Comparison of ENCODE assay signal across 1 fruit fly cellular context in the genomic region with DNA sequence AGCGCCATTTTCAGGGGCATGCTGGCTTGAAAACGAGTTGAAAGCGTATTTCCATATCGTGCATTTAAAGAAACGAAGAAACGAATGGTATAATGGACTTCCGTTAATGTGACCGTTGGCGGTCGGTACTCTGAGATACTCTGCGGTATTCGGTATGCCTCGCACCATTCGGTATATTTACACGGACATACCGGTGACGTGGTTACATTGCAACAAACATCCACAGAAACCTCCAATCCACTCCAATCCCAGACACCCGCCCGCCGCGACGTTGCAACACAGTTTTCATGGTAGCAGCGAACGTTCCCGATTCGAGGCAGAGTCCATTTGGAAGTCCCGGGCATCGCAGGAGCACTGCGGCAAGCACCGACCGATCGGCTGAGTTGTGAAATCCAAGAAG.
A peak's percentile ranks its signal among the peaks of the same experiment; 100 is the strongest.
TF ChIP-seq lines count a peak whose summit lies in the region.

A gene (plus strand): TSS at position 170 of the 400 bp plus-strand sequence.

TF ChIP-seq in whole organism, embryonic, 481 proteins besides CTCF, POLR2A, EP300 and RAD21 (continued from another document and continues in another):
- TF ChIP-seq CG8478 (optimal IDR thresholded peaks at IDR 0.05; lab: Kevin White, UChicago) (no peak), da (GFP tag; optimal IDR thresholded peaks at IDR 0.05; lab: Kevin White, UChicago) (no peak), CG10431 (GFP tag; optimal IDR thresholded peaks at IDR 0.05; lab: Kevin White, UChicago) (no peak), Nf-YC (tag; optimal IDR thresholded peaks at IDR 0.05; lab: Kevin White, UChicago) (no peak), Sin3A (optimal IDR thresholded peaks at IDR 0.05; lab: Kevin White, UChicago) (peak; percentile 36), bbx (GFP tag; IDR thresholded peaks at IDR 0.05; lab: Robert Waterston, UW; ENCODE audit: partially characterized antibody) (no peak), CG7556 (GFP tag; optimal IDR thresholded peaks at IDR 0.05; lab: Kevin White, UChicago) (no peak), ems (GFP tag; optimal IDR thresholded peaks at IDR 0.05; lab: Kevin White, UChicago) (no peak), E2f2 (GFP tag; IDR thresholded peaks at IDR 0.05; lab: Robert Waterston, UW) (peak; percentile 47), Lim3 (GFP tag; IDR thresholded peaks at IDR 0.05; lab: Robert Waterston, UW) (no peak), fd64A (GFP tag; optimal IDR thresholded peaks at IDR 0.05; lab: Kevin White, UChicago) (no peak), CG11695 (GFP tag; IDR thresholded peaks at IDR 0.05; lab: Robert Waterston, UW) (no peak), CG4820 (GFP tag; optimal IDR thresholded peaks at IDR 0.05; lab: Kevin White, UChicago) (no peak), CG10462 (GFP tag; optimal IDR thresholded peaks at IDR 0.05; lab: Kevin White, UChicago) (no peak), CG11560 (tag; IDR thresholded peaks at IDR 0.05; lab: Robert Waterston, UW) (no peak), Myb (GFP tag; optimal IDR thresholded peaks at IDR 0.05; lab: Kevin White, UChicago) (peak; percentile 17), Lhr (GFP tag; optimal IDR thresholded peaks at IDR 0.05; lab: Kevin White, UChicago) (no peak), CG3838 (GFP tag; optimal IDR thresholded peaks at IDR 0.05; lab: Kevin White, UChicago) (no peak), MTF-1 (GFP tag; optimal IDR thresholded peaks at IDR 0.05; lab: Kevin White, UChicago; ENCODE audit: borderline replicate concordance) (no peak), CG7271 (tag; optimal IDR thresholded peaks at IDR 0.05; lab: Kevin White, UChicago) (no peak), CG9876 (GFP tag; optimal IDR thresholded peaks at IDR 0.05; lab: Kevin White, UChicago) (no peak), vvl (GFP tag; IDR thresholded peaks at IDR 0.05; lab: Robert Waterston, UW) (no peak), Abd-B (GFP tag; optimal IDR thresholded peaks at IDR 0.05; lab: Kevin White, UChicago) (no peak), CG4707 (GFP tag; optimal IDR thresholded peaks at IDR 0.05; lab: Kevin White, UChicago) (no peak), CG14441 (GFP tag; IDR thresholded peaks at IDR 0.05; lab: Robert Waterston, UW) (no peak), CG7745 (tag; optimal IDR thresholded peaks at IDR 0.05; lab: Kevin White, UChicago) (no peak), kay (GFP tag; optimal IDR thresholded peaks at IDR 0.05; lab: Kevin White, UChicago) (no peak), gfzf (GFP tag; optimal IDR thresholded peaks at IDR 0.05; lab: Kevin White, UChicago) (peak; percentile 74), Fer2 (tag; optimal IDR thresholded peaks at IDR 0.05; lab: Kevin White, UChicago) (no peak), Meics (GFP tag; optimal IDR thresholded peaks at IDR 0.05; lab: Kevin White, UChicago) (peak; percentile 6), Rx (GFP tag; IDR thresholded peaks at IDR 0.05; lab: Robert Waterston, UW) (no peak), grn (GFP tag; optimal IDR thresholded peaks at IDR 0.05; lab: Kevin White, UChicago) (no peak), emc (GFP tag; optimal IDR thresholded peaks at IDR 0.05; lab: Kevin White, UChicago) (no peak), CG15073 (GFP tag; optimal IDR thresholded peaks at IDR 0.05; lab: Kevin White, UChicago) (no peak), nom (GFP tag; optimal IDR thresholded peaks at IDR 0.05; lab: Kevin White, UChicago) (peak; percentile 1), nerfin-1 (tag; optimal IDR thresholded peaks at IDR 0.05; lab: Kevin White, UChicago) (peak; percentile 4), Side (GFP tag; optimal IDR thresholded peaks at IDR 0.05; lab: Kevin White, UChicago) (no peak), CG30020 (tag; optimal IDR thresholded peaks at IDR 0.05; lab: Kevin White, UChicago) (peak; percentile 21), CG6689 (GFP tag; IDR thresholded peaks at IDR 0.05; lab: Robert Waterston, UW) (no peak), z (GFP tag; IDR thresholded peaks at IDR 0.05; lab: Robert Waterston, UW) (no peak), Dll (GFP tag; IDR thresholded peaks at IDR 0.05; lab: Robert Waterston, UW; ENCODE audit: partially characterized antibody) (0 out of 4 replicates have a peak, but pooled peaks have one; percentile 30), Sry-δ (GFP tag; optimal IDR thresholded peaks at IDR 0.05; lab: Kevin White, UChicago) (peak; percentile 17), CG15514 (GFP tag; optimal IDR thresholded peaks at IDR 0.05; lab: Kevin White, UChicago) (peak; percentile 43), CG4360 (GFP tag; IDR thresholded peaks at IDR 0.05; lab: Robert Waterston, UW) (peak; percentile 17; the same call in 1 of the 2 replicates), Doc3 (GFP tag; IDR thresholded peaks at IDR 0.05; lab: Robert Waterston, UW; ENCODE audit: partially characterized antibody) (no peak), CG1602 (GFP tag; optimal IDR thresholded peaks at IDR 0.05; lab: Kevin White, UChicago) (no peak), CG4730 (GFP tag; IDR thresholded peaks at IDR 0.05; lab: Robert Waterston, UW) (no peak), CG2875 (GFP tag; optimal IDR thresholded peaks at IDR 0.05; lab: Kevin White, UChicago) (no peak), CG12942 (GFP tag; optimal IDR thresholded peaks at IDR 0.05; lab: Kevin White, UChicago) (no peak), Gug (GFP tag; IDR thresholded peaks at IDR 0.05; lab: Robert Waterston, UW) (no peak), pb (GFP tag; optimal IDR thresholded peaks at IDR 0.05; lab: Kevin White, UChicago) (no peak), CG2199 (GFP tag; IDR thresholded peaks at IDR 0.05; lab: Robert Waterston, UW) (no peak), Drgx (GFP tag; IDR thresholded peaks at IDR 0.05; lab: Robert Waterston, UW) (no peak), CG15696 (tag; optimal IDR thresholded peaks at IDR 0.05; lab: Kevin White, UChicago) (no peak), CG7786 (GFP tag; optimal IDR thresholded peaks at IDR 0.05; lab: Kevin White, UChicago) (no peak), Hmr (GFP tag; optimal IDR thresholded peaks at IDR 0.05; lab: Kevin White, UChicago) (no peak), CG2116 (GFP tag; optimal IDR thresholded peaks at IDR 0.05; lab: Kevin White, UChicago) (peak; percentile 37), MBD-R2 (GFP tag; IDR thresholded peaks at IDR 0.05; lab: Robert Waterston, UW) (peak; percentile 77), CG17385 (GFP tag; optimal IDR thresholded peaks at IDR 0.05; lab: Kevin White, UChicago) (no peak), Ssrp (tag; optimal IDR thresholded peaks at IDR 0.05; lab: Kevin White, UChicago) (no peak), Xbp1 (GFP tag; optimal IDR thresholded peaks at IDR 0.05; lab: Kevin White, UChicago) (peak; percentile 66), mirr (GFP tag; optimal IDR thresholded peaks at IDR 0.05; lab: Kevin White, UChicago) (no peak), kah (GFP tag; optimal IDR thresholded peaks at IDR 0.05; lab: Kevin White, UChicago) (no peak), CG9215 (GFP tag; IDR thresholded peaks at IDR 0.05; lab: Robert Waterston, UW) (no peak), corto (GFP tag; optimal IDR thresholded peaks at IDR 0.05; lab: Kevin White, UChicago) (no peak), CG17359 (tag; optimal IDR thresholded peaks at IDR 0.05; lab: Kevin White, UChicago) (no peak), HLHmδ (GFP tag; optimal IDR thresholded peaks at IDR 0.05; lab: Kevin White, UChicago) (peak; percentile 29), Usf (GFP tag; optimal IDR thresholded peaks at IDR 0.05; lab: Kevin White, UChicago) (no peak), trh (GFP tag; optimal IDR thresholded peaks at IDR 0.05; lab: Kevin White, UChicago) (no peak), Antp (GFP tag; optimal IDR thresholded peaks at IDR 0.05; lab: Kevin White, UChicago) (no peak), CG6813 (GFP tag; optimal IDR thresholded peaks at IDR 0.05; lab: Kevin White, UChicago) (peak; percentile 30), grau (tag; optimal IDR thresholded peaks at IDR 0.05; lab: Kevin White, UChicago) (no peak), CG15011 (GFP tag; optimal IDR thresholded peaks at IDR 0.05; lab: Kevin White, UChicago) (no peak), CG11723 (GFP tag; optimal IDR thresholded peaks at IDR 0.05; lab: Kevin White, UChicago) (no peak), CG2712 (tag; optimal IDR thresholded peaks at IDR 0.05; lab: Kevin White, UChicago) (no peak), unpg (GFP tag; optimal IDR thresholded peaks at IDR 0.05; lab: Kevin White, UChicago) (peak; percentile 15), HLH54F (GFP tag; optimal IDR thresholded peaks at IDR 0.05; lab: Kevin White, UChicago) (no peak), CG4404 (GFP tag; IDR thresholded peaks at IDR 0.05; lab: Robert Waterston, UW) (no peak), insv (GFP tag; optimal IDR thresholded peaks at IDR 0.05; lab: Kevin White, UChicago) (no peak), chm (GFP tag; IDR thresholded peaks at IDR 0.05; lab: Robert Waterston, UW) (peak; percentile 30; the same call in 1 of the 2 replicates), CG31224 (GFP tag; IDR thresholded peaks at IDR 0.05; lab: Robert Waterston, UW) (no peak), h (optimal IDR thresholded peaks at IDR 0.05; lab: Kevin White, UChicago) (no peak), CG17361 (GFP tag; IDR thresholded peaks at IDR 0.05; lab: Robert Waterston, UW) (0 out of 3 replicates have a peak, but pooled peaks have one; percentile 20), phol (tag; optimal IDR thresholded peaks at IDR 0.05; lab: Kevin White, UChicago) (peak; percentile 31), CG14710 (tag; optimal IDR thresholded peaks at IDR 0.05; lab: Kevin White, UChicago) (peak; percentile 40), CG13624 (GFP tag; optimal IDR thresholded peaks at IDR 0.05; lab: Kevin White, UChicago) (no peak), luna (GFP tag; optimal IDR thresholded peaks at IDR 0.05; lab: Kevin White, UChicago) (no peak), CG10654 (GFP tag; optimal IDR thresholded peaks at IDR 0.05; lab: Kevin White, UChicago) (no peak), repo (GFP tag; optimal IDR thresholded peaks at IDR 0.05; lab: Kevin White, UChicago) (no peak), CG7372 (GFP tag; IDR thresholded peaks at IDR 0.05; lab: Robert Waterston, UW) (no peak), CG10267 (tag; optimal IDR thresholded peaks at IDR 0.05; lab: Kevin White, UChicago) (peak; percentile 27), vnd (GFP tag; IDR thresholded peaks at IDR 0.05; lab: Robert Waterston, UW; ENCODE audit: partially characterized antibody) (no peak), CG1024 (GFP tag; IDR thresholded peaks at IDR 0.05; lab: Robert Waterston, UW) (no peak), so (GFP tag; IDR thresholded peaks at IDR 0.05; lab: Robert Waterston, UW) (no peak), fd96Cb (tag; optimal IDR thresholded peaks at IDR 0.05; lab: Kevin White, UChicago) (no peak), CG13894 (tag; optimal IDR thresholded peaks at IDR 0.05; lab: Kevin White, UChicago) (no peak), CG9932 (GFP tag; IDR thresholded peaks at IDR 0.05; lab: Robert Waterston, UW) (no peak), CG18476 (GFP tag; optimal IDR thresholded peaks at IDR 0.05; lab: Kevin White, UChicago) (no peak), CG15479 (GFP tag; optimal IDR thresholded peaks at IDR 0.05; lab: Kevin White, UChicago) (no peak), cato (GFP tag; optimal IDR thresholded peaks at IDR 0.05; lab: Kevin White, UChicago; ENCODE audit: borderline replicate concordance) (no peak), Bgb (GFP tag; IDR thresholded peaks at IDR 0.05; lab: Robert Waterston, UW; ENCODE audit: partially characterized antibody) (no peak), sim (GFP tag; IDR thresholded peaks at IDR 0.05; lab: Robert Waterston, UW) (no peak), YL-1 (GFP tag; optimal IDR thresholded peaks at IDR 0.05; lab: Kevin White, UChicago) (peak; percentile 51), sens (GFP tag; lab: Kevin White, UChicago) (no peak), ash1 (GFP tag; optimal IDR thresholded peaks at IDR 0.05; lab: Kevin White, UChicago) (no peak), CG3065 (GFP tag; optimal IDR thresholded peaks at IDR 0.05; lab: Kevin White, UChicago) (no peak), cad (GFP tag; optimal IDR thresholded peaks at IDR 0.05; lab: Kevin White, UChicago) (no peak), dan (GFP tag; IDR thresholded peaks at IDR 0.05; lab: Robert Waterston, UW) (no peak), Six4 (GFP tag; optimal IDR thresholded peaks at IDR 0.05; lab: Kevin White, UChicago) (no peak), Ets65A (GFP tag; lab: Kevin White, UChicago) (peak; percentile 74), CG18599 (GFP tag; optimal IDR thresholded peaks at IDR 0.05; lab: Kevin White, UChicago) (no peak), CG14667 (GFP tag; IDR thresholded peaks at IDR 0.05; lab: Robert Waterston, UW) (no peak), Jarid2 (GFP tag; optimal IDR thresholded peaks at IDR 0.05; lab: Kevin White, UChicago) (no peak), BEAF-32 (GFP tag; optimal IDR thresholded peaks at IDR 0.05; lab: Kevin White, UChicago) (peak; percentile 31), Aef1 (GFP tag; IDR thresholded peaks at IDR 0.05; lab: Robert Waterston, UW) (no peak), CG4617 (GFP tag; optimal IDR thresholded peaks at IDR 0.05; lab: Kevin White, UChicago; ENCODE audit: borderline replicate concordance) (peak; percentile 51), wdn (GFP tag; IDR thresholded peaks at IDR 0.05; lab: Robert Waterston, UW) (no peak), Dbx (GFP tag; IDR thresholded peaks at IDR 0.05; lab: Robert Waterston, UW) (no peak), CG17912 (GFP tag; optimal IDR thresholded peaks at IDR 0.05; lab: Kevin White, UChicago) (no peak), CG2678 (tag; optimal IDR thresholded peaks at IDR 0.05; lab: Kevin White, UChicago) (no peak), pita (GFP tag; optimal IDR thresholded peaks at IDR 0.05; lab: Kevin White, UChicago) (no peak), HmgD (GFP tag; optimal IDR thresholded peaks at IDR 0.05; lab: Kevin White, UChicago) (no peak), pan (optimal IDR thresholded peaks at IDR 0.05; lab: Kevin White, UChicago) (no peak), pan (GFP tag; optimal IDR thresholded peaks at IDR 0.05 in 1 of 2, IDR thresholded peaks at IDR 0.05 in 1 of 2) (no peak), CG3995 (GFP tag; optimal IDR thresholded peaks at IDR 0.05; lab: Kevin White, UChicago) (no peak), ham (GFP tag; IDR thresholded peaks at IDR 0.05; lab: Robert Waterston, UW) (no peak), zfh1 (GFP tag; IDR thresholded peaks at IDR 0.05; lab: Robert Waterston, UW) (no peak), ase (GFP tag; IDR thresholded peaks at IDR 0.05; lab: Robert Waterston, UW) (no peak), Hr39 (optimal IDR thresholded peaks at IDR 0.05; lab: Kevin White, UChicago) (no peak), HLH4C (GFP tag; IDR thresholded peaks at IDR 0.05; lab: Robert Waterston, UW; ENCODE audit: partially characterized antibody) (no peak), stwl (tag; optimal IDR thresholded peaks at IDR 0.05; lab: Kevin White, UChicago) (peak; percentile 57), Eip74EF (GFP tag; optimal IDR thresholded peaks at IDR 0.05; lab: Kevin White, UChicago) (no peak), CG8388 (GFP tag; optimal IDR thresholded peaks at IDR 0.05; lab: Kevin White, UChicago) (no peak), NK7.1 (GFP tag; optimal IDR thresholded peaks at IDR 0.05; lab: Kevin White, UChicago) (no peak)
